Fruit fly (Drosophila melanogaster) whole organism, embryonic: ENCODE results near the gene CG8329.
A peak's percentile ranks its signal among the peaks of the same experiment; 100 is the strongest.

Experiments used
- Atf6 ChIP-seq: fragments of 200-800 bp; sonication (Bioruptor generic); IDR thresholded peaks from 2 replicates; pipeline ENCODE4 v1.3.6; 2022; ENCODE audit warnings: missing biosample characterization, missing genetic modification characterization
- Bgb ChIP-seq: fragments of 200-800 bp; sonication (Bioruptor generic); IDR thresholded peaks from 2 replicates; pipeline ENCODE4 v1.3.6; 2022; ENCODE audit warnings: missing biosample characterization, missing genetic modification characterization; ENCODE audit not compliant: partially characterized antibody
- CG11247 ChIP-seq: fragments of 200-800 bp; sonication (Bioruptor generic); IDR thresholded peaks from 2 replicates; pipeline ENCODE4 v1.3.6; 2022; ENCODE audit warnings: missing biosample characterization, missing genetic modification characterization
- CG11456 ChIP-seq: fragments of 200-800 bp; sonication (Bioruptor generic); IDR thresholded peaks from 3 replicates; pipeline ENCODE4 v1.3.6; 2022; ENCODE audit warnings: missing biosample characterization, missing genetic modification characterization
- CG14050 ChIP-seq: fragments of 200-800 bp; sonication (Bioruptor generic); IDR thresholded peaks from 3 replicates; pipeline ENCODE4 v1.3.6; 2022; ENCODE audit warnings: missing biosample characterization, missing genetic modification characterization
- CG15514 ChIP-seq: fragments of 200-800 bp; sonication (Bioruptor generic); optimal IDR thresholded peaks from 3 replicates; lab custom pipeline; 2017; ENCODE audit warnings: missing biosample characterization, missing genetic modification characterization, mild to moderate bottlenecking, moderate library complexity, missing genetic modification reagents
- CG15601 ChIP-seq: fragments of 200-800 bp; sonication (Bioruptor generic); optimal IDR thresholded peaks from 3 replicates; lab custom pipeline; 2019; ENCODE audit warnings: missing biosample characterization, mild to moderate bottlenecking, missing genetic modification characterization, moderate library complexity
- CG16779 ChIP-seq: fragments of 200-800 bp; sonication (Bioruptor generic); IDR thresholded peaks from 2 replicates; pipeline ENCODE4 v1.3.6; 2022; ENCODE audit warnings: missing biosample characterization, missing genetic modification characterization
- CG16813 ChIP-seq: fragments of 200-800 bp; sonication (Bioruptor generic); IDR thresholded peaks from 3 replicates; pipeline ENCODE4 v1.3.6; 2022; ENCODE audit warnings: missing biosample characterization, missing genetic modification characterization; ENCODE audit not compliant: partially characterized antibody
- CG1832 ChIP-seq: fragments of 200-800 bp; sonication (Bioruptor generic); optimal IDR thresholded peaks from 2 replicates; lab custom pipeline; 2017; ENCODE audit warnings: missing biosample characterization, mild to moderate bottlenecking, missing genetic modification characterization, inconsistent platforms
- CG33557 ChIP-seq: fragments of 200-800 bp; sonication (Bioruptor generic); optimal IDR thresholded peaks from 2 replicates; lab custom pipeline; 2019; ENCODE audit warnings: missing biosample characterization, mild to moderate bottlenecking, missing genetic modification characterization, moderate library complexity
- CG4854 ChIP-seq: fragments of 200-800 bp; sonication (Bioruptor generic); optimal IDR thresholded peaks from 2 replicates; lab custom pipeline; 2016; ENCODE audit warnings: missing biosample characterization, missing genetic modification characterization, inconsistent platforms
- CG7839 ChIP-seq: fragments of 200-800 bp; sonication (Bioruptor generic); optimal IDR thresholded peaks from 3 replicates; lab custom pipeline; 2018; ENCODE audit warnings: missing biosample characterization, mild to moderate bottlenecking, missing genetic modification characterization, moderate library complexity
- CG8388 ChIP-seq: fragments of 200-800 bp; sonication (Bioruptor generic); optimal IDR thresholded peaks from 2 replicates; lab custom pipeline; 2019; ENCODE audit warnings: missing biosample characterization, mild to moderate bottlenecking, missing genetic modification characterization, moderate library complexity
- CG9932 ChIP-seq: fragments of 200-800 bp; sonication (Bioruptor generic); IDR thresholded peaks from 2 replicates; pipeline ENCODE4 v1.3.6; 2022; ENCODE audit warnings: missing biosample characterization, missing genetic modification characterization
- CHES-1-like ChIP-seq: fragments of 200-800 bp; sonication (Bioruptor generic); optimal IDR thresholded peaks from 2 replicates; lab custom pipeline; 2016; ENCODE audit warnings: missing biosample characterization, missing genetic modification characterization
- Chrac-16 ChIP-seq: fragments of 200-800 bp; sonication (Bioruptor generic); optimal IDR thresholded peaks from 3 replicates; lab custom pipeline; 2016; ENCODE audit warnings: missing biosample characterization, missing genetic modification characterization
- Dp ChIP-seq: fragments of 200-800 bp; sonication (Bioruptor generic); optimal IDR thresholded peaks from 2 replicates; lab custom pipeline; 2018; ENCODE audit warnings: missing biosample characterization, mild to moderate bottlenecking, missing genetic modification characterization, moderate library complexity
- ERR ChIP-seq: fragments of 200-800 bp; sonication (Bioruptor generic); optimal IDR thresholded peaks from 2 replicates; lab custom pipeline; 2016; ENCODE audit warnings: missing biosample characterization, missing genetic modification characterization
- Fer2 ChIP-seq: fragments of 200-800 bp; sonication (Bioruptor generic); optimal IDR thresholded peaks from 2 replicates; lab custom pipeline; 2018; ENCODE audit warnings: missing biosample characterization, mild to moderate bottlenecking, missing genetic modification characterization, moderate library complexity
- HLH4C ChIP-seq: fragments of 200-800 bp; sonication (Bioruptor generic); IDR thresholded peaks from 3 replicates; pipeline ENCODE4 v1.3.6; 2022; ENCODE audit warnings: missing biosample characterization, missing genetic modification characterization; ENCODE audit not compliant: partially characterized antibody
- HmgZ ChIP-seq: fragments of 200-800 bp; sonication (Bioruptor generic); optimal IDR thresholded peaks from 2 replicates; lab custom pipeline; 2018; ENCODE audit warnings: missing biosample characterization, mild to moderate bottlenecking, missing genetic modification characterization
- Jarid2 ChIP-seq: fragments of 200-800 bp; sonication (Bioruptor generic); optimal IDR thresholded peaks from 3 replicates; lab custom pipeline; 2017; ENCODE audit warnings: mild to moderate bottlenecking, missing biosample characterization, missing genetic modification reagents, missing genetic modification characterization
- Lpt ChIP-seq: fragments of >200 bp; optimal IDR thresholded peaks from 2 replicates; lab custom pipeline; 2018; ENCODE audit warnings: missing biosample characterization, missing genetic modification characterization
- Scr ChIP-seq: fragments of 200-800 bp; sonication (Bioruptor generic); IDR thresholded peaks from 2 replicates; pipeline ENCODE4 v1.3.6; 2022; ENCODE audit warnings: missing biosample characterization, missing genetic modification characterization; ENCODE audit not compliant: partially characterized antibody
- Sin3A ChIP-seq: fragments of >200 bp; optimal IDR thresholded peaks from 2 replicates; lab custom pipeline; 2018
- Taf1 ChIP-seq: fragments of 200-800 bp; sonication (Bioruptor generic); IDR thresholded peaks from 2 replicates; pipeline ENCODE4 v1.3.6; 2022; ENCODE audit warnings: missing biosample characterization, missing genetic modification characterization
- ap ChIP-seq: fragments of 200-800 bp; sonication (Bioruptor generic); IDR thresholded peaks from 2 replicates; pipeline ENCODE4 v1.3.6; 2022; ENCODE audit warnings: missing biosample characterization, missing genetic modification characterization
- ash1 ChIP-seq: fragments of 200-800 bp; sonication (Bioruptor generic); optimal IDR thresholded peaks from 2 replicates; lab custom pipeline; 2018; ENCODE audit warnings: missing biosample characterization, mild to moderate bottlenecking, missing genetic modification characterization
- bowl ChIP-seq: fragments of 200-800 bp; sonication (Bioruptor generic); IDR thresholded peaks from 2 replicates; pipeline ENCODE4 v1.3.6; 2022; ENCODE audit warnings: missing biosample characterization, missing genetic modification characterization
- cas ChIP-seq: fragments of 200-800 bp; sonication (Bioruptor generic); IDR thresholded peaks from 2 replicates; pipeline ENCODE4 v1.3.6; 2022; ENCODE audit warnings: missing biosample characterization, missing genetic modification characterization
- caup ChIP-seq: fragments of 200-800 bp; sonication (Bioruptor generic); optimal IDR thresholded peaks from 3 replicates; lab custom pipeline; 2017; ENCODE audit warnings: missing biosample characterization, mild to moderate bottlenecking, missing genetic modification characterization, moderate library complexity; ENCODE audit not compliant: severe bottlenecking
- cwo ChIP-seq: fragments of 200-800 bp; sonication (Bioruptor generic); optimal IDR thresholded peaks from 3 replicates; lab custom pipeline; 2017; ENCODE audit warnings: missing biosample characterization, missing genetic modification characterization, mild to moderate bottlenecking, moderate library complexity, missing genetic modification reagents
- danr ChIP-seq: fragments of 200-800 bp; sonication (Bioruptor generic); IDR thresholded peaks from 2 replicates; pipeline ENCODE4 v1.3.6; 2022; ENCODE audit warnings: missing biosample characterization, missing genetic modification characterization
- en ChIP-seq: fragments of 200-800 bp; sonication (Bioruptor generic); optimal IDR thresholded peaks from 2 replicates; lab custom pipeline; 2016; ENCODE audit warnings: missing biosample characterization, missing genetic modification characterization
- gfzf ChIP-seq: fragments of 200-800 bp; sonication (Bioruptor generic); optimal IDR thresholded peaks from 2 replicates; lab custom pipeline; 2016; ENCODE audit warnings: missing biosample characterization, mild to moderate bottlenecking, missing genetic modification characterization, moderate library complexity
- gt ChIP-seq: fragments of 200-800 bp; sonication (Bioruptor generic); IDR thresholded peaks from 2 replicates; pipeline ENCODE4 v1.3.6; 2022; ENCODE audit warnings: missing biosample characterization, missing genetic modification characterization
- jigr1 ChIP-seq: fragments of 200-800 bp; sonication (Bioruptor generic); IDR thresholded peaks from 3 replicates; pipeline ENCODE4 v1.3.6; 2022; ENCODE audit warnings: missing biosample characterization, missing genetic modification characterization
- lola ChIP-seq, 3 experiments: fragments of >200 bp in 2 of 3; fragments of 200-800 bp in 1 of 3; sonication (Bioruptor generic) in 1 of 3; optimal IDR thresholded peaks; 2 replicates each; lab custom pipeline; 2017 to 2019; ENCODE audit warnings: missing biosample characterization in 3 of 3, missing genetic modification characterization in 3 of 3, mild to moderate bottlenecking in 1 of 3, moderate library complexity in 1 of 3
- nau ChIP-seq: fragments of 200-800 bp; sonication (Bioruptor generic); optimal IDR thresholded peaks from 3 replicates; lab custom pipeline; 2017; ENCODE audit warnings: missing biosample characterization, mild to moderate bottlenecking, missing genetic modification characterization, missing genetic modification reagents
- nerfin-1 ChIP-seq: fragments of 200-800 bp; sonication (Bioruptor generic); optimal IDR thresholded peaks from 3 replicates; lab custom pipeline; 2019; ENCODE audit warnings: missing biosample characterization, mild to moderate bottlenecking, missing genetic modification characterization, moderate library complexity
- odd ChIP-seq: fragments of 200-800 bp; sonication (Bioruptor generic); optimal IDR thresholded peaks from 2 replicates; lab custom pipeline; 2017; ENCODE audit warnings: missing biosample characterization, mild to moderate bottlenecking, missing genetic modification characterization
- salm ChIP-seq: fragments of 200-800 bp; sonication (Bioruptor generic); optimal IDR thresholded peaks from 2 replicates; lab custom pipeline; 2018; ENCODE audit warnings: missing biosample characterization, mild to moderate bottlenecking, missing genetic modification characterization
- sqz ChIP-seq: fragments of 200-800 bp; sonication (Bioruptor generic); optimal IDR thresholded peaks from 3 replicates; lab custom pipeline; 2018; ENCODE audit warnings: missing biosample characterization, mild to moderate bottlenecking, missing genetic modification characterization
- sr ChIP-seq: fragments of 200-800 bp; sonication (Bioruptor generic); IDR thresholded peaks from 3 replicates; pipeline ENCODE4 v1.3.6; 2022; ENCODE audit warnings: missing biosample characterization, missing genetic modification characterization
- sug ChIP-seq: fragments of 200-800 bp; optimal IDR thresholded peaks from 2 replicates; lab custom pipeline; 2019; ENCODE audit warnings: missing biosample characterization, mild to moderate bottlenecking, missing genetic modification characterization, moderate library complexity
- tin ChIP-seq: fragments of 200-800 bp; sonication (Bioruptor generic); optimal IDR thresholded peaks from 3 replicates; lab custom pipeline; 2016; ENCODE audit warnings: missing biosample characterization, missing genetic modification characterization
- tna ChIP-seq: fragments of 200-800 bp; sonication (Bioruptor generic); IDR thresholded peaks from 2 replicates; pipeline ENCODE4 v1.3.6; 2022; ENCODE audit warnings: missing biosample characterization, missing genetic modification characterization; ENCODE audit not compliant: partially characterized antibody
- tx ChIP-seq: fragments of 200-800 bp; sonication (Bioruptor generic); optimal IDR thresholded peaks from 2 replicates; lab custom pipeline; 2016; ENCODE audit warnings: missing biosample characterization, missing genetic modification characterization
- unc-4 ChIP-seq: fragments of 200-800 bp; sonication (Bioruptor generic); IDR thresholded peaks from 2 replicates; pipeline ENCODE4 v1.3.6; 2022; ENCODE audit warnings: missing biosample characterization, missing genetic modification characterization; ENCODE audit not compliant: partially characterized antibody

CG8329 gene

DNA sequence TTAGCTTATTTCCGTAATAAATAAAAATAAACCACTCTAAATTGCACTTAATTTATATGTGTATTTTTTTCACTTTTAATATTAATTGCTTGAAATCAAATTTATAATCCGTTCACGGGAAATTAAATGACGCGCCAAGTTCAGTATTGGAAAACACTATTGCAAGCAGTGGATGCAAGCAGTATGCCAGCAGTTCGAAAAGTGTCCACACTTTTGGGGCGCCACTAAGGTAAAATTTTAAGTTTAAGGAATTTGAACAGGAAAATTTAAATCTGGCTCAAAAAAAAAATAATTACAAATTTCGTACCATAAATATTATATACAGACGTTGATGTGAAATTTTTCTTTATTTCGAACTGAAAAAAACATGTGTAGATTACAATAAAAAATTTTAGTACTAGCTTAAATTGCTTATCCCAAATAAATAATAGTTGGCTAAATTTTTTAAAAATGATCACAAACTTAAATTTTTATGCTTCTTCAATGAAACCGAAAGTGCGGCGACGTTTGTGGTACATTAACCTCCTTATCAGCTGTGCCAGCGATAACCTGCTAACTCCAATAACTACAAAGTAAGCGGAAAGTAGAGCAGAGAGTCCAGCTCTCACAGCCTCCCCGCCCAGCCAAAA, 23.8 kb upstream of the CG8329 start (continued):
- TF ChIP-seq bowl (GFP tag; lab: Robert Waterston, UW) (no peak), CG14050 (no peak), HmgZ (tag; lab: Kevin White, UChicago) (no peak), unc-4 (no peak), HLH4C (GFP tag; lab: Robert Waterston, UW) (no peak), Lpt (no peak), tna (GFP tag; lab: Robert Waterston, UW) (no peak), caup (no peak), ERR (GFP tag; lab: Kevin White, UChicago) (no peak), Chrac-16 (GFP tag; lab: Kevin White, UChicago) (peak; percentile 16), Fer2 (tag; lab: Kevin White, UChicago) (no peak), en (GFP tag; lab: Kevin White, UChicago) (no peak), CG16779 (GFP tag; lab: Robert Waterston, UW) (no peak), nau (GFP tag; lab: Kevin White, UChicago) (no peak), lola (GFP tag; optimal IDR thresholded peaks at IDR 0.05; lab: Kevin White, UChicago) (no peak), sr (GFP tag; lab: Robert Waterston, UW) (no peak), odd (GFP tag; lab: Kevin White, UChicago) (no peak), CHES-1-like (GFP tag; lab: Kevin White, UChicago) (no peak), cas (no peak), Scr (no peak), ap (GFP tag; lab: Robert Waterston, UW) (no peak), CG11247 (GFP tag; lab: Robert Waterston, UW) (no peak), CG16813 (GFP tag; lab: Robert Waterston, UW) (no peak), Jarid2 (GFP tag; lab: Kevin White, UChicago) (peak; percentile 14), sug (tag; lab: Kevin White, UChicago) (no peak), CG15514 (peak; percentile 51), nerfin-1 (tag; lab: Kevin White, UChicago) (no peak), CG7839 (tag; lab: Kevin White, UChicago) (peak; percentile 3), salm (no peak), ash1 (GFP tag; lab: Kevin White, UChicago) (no peak), jigr1 (peak; percentile 52; the same call in 1 of the 3 replicates), CG8388 (GFP tag; lab: Kevin White, UChicago) (no peak), CG33557 (no peak), Atf6 (GFP tag; lab: Robert Waterston, UW) (no peak), CG11456 (GFP tag; lab: Robert Waterston, UW) (peak; percentile 84), cwo (GFP tag; lab: Kevin White, UChicago) (no peak), danr (GFP tag; lab: Robert Waterston, UW) (no peak), gt (GFP tag; lab: Robert Waterston, UW) (no peak), sqz (no peak), CG4854 (GFP tag; lab: Kevin White, UChicago) (no peak), gfzf (GFP tag; lab: Kevin White, UChicago) (peak; percentile 11), tin (GFP tag; lab: Kevin White, UChicago) (peak; percentile 59), tx (no peak), Bgb (GFP tag; lab: Robert Waterston, UW) (peak; percentile 52; the same call in 1 of the 2 replicates), CG9932 (GFP tag; lab: Robert Waterston, UW) (peak; percentile 77), CG15601 (no peak), Sin3A (lab: Kevin White, UChicago) (no peak), Taf1 (GFP tag; lab: Robert Waterston, UW) (no peak), Dp (GFP tag; lab: Kevin White, UChicago) (peak; percentile 90), CG1832 (GFP tag; lab: Kevin White, UChicago) (no peak)
